Worm (Caenorhabditis elegans) whole organism, young adult: ENCODE results near the gene mltn-11.

Experiments
- B0336.3 ChIP-seq: fragments of 200-800 bp; sonication (Bioruptor generic); IDR thresholded peaks from 2 replicates; pipeline ENCODE4 v1.3.6; 2022; ENCODE audit warnings: missing genetic modification characterization, missing compliant biosample characterization
- C17E4.6 ChIP-seq: fragments of 200-800 bp; sonication (Bioruptor generic); IDR thresholded peaks from 2 replicates; pipeline ENCODE4 v1.3.6; 2022; ENCODE audit warnings: missing genetic modification reagents, missing genetic modification characterization, missing compliant biosample characterization
- F10E7.11 ChIP-seq: sonication (generic microtip); optimal IDR thresholded peaks from 2 replicates; lab custom pipeline; 2017; ENCODE audit warnings: mild to moderate bottlenecking, missing genetic modification characterization, moderate library complexity, missing compliant biosample characterization
- F22D6.2 ChIP-seq: sonication (generic microtip); optimal IDR thresholded peaks from 2 replicates; lab custom pipeline; 2016; ENCODE audit warnings: mild to moderate bottlenecking, missing genetic modification characterization, missing compliant biosample characterization
- F33H1.4 ChIP-seq: fragments of 200-800 bp; sonication (Bioruptor generic); IDR thresholded peaks from 2 replicates; pipeline ENCODE4 v1.3.6; 2022; ENCODE audit warnings: missing genetic modification reagents, missing genetic modification characterization, missing compliant biosample characterization
- F39B2.1 ChIP-seq: fragments of 200-800 bp; sonication (Bioruptor generic); IDR thresholded peaks from 2 replicates; pipeline ENCODE4 v1.3.6; 2022; ENCODE audit warnings: missing genetic modification reagents, missing genetic modification characterization, missing compliant biosample characterization
- F55B11.4 ChIP-seq: sonication (generic microtip); optimal IDR thresholded peaks from 2 replicates; lab custom pipeline; 2016; ENCODE audit warnings: missing compliant biosample characterization, missing genetic modification characterization, borderline replicate concordance; ENCODE audit not compliant: insufficient read depth
- F57C9.4 ChIP-seq: sonication (generic microtip); optimal IDR thresholded peaks from 2 replicates; lab custom pipeline; 2017; ENCODE audit warnings: mild to moderate bottlenecking, missing genetic modification characterization, missing compliant biosample characterization
- T07F8.4 ChIP-seq: sonication (generic microtip); optimal IDR thresholded peaks from 2 replicates; lab custom pipeline; 2016; ENCODE audit warnings: mild to moderate bottlenecking, missing genetic modification characterization, moderate library complexity, missing compliant biosample characterization
- Y56A3A.18 ChIP-seq: fragments of 200-800 bp; sonication (Bioruptor generic); IDR thresholded peaks from 2 replicates; pipeline ENCODE4 v1.3.6; 2022; ENCODE audit warnings: missing genetic modification reagents, missing genetic modification characterization, missing compliant biosample characterization
- Y95B8A.8 ChIP-seq: fragments of 200-800 bp; sonication (Bioruptor generic); IDR thresholded peaks from 2 replicates; pipeline ENCODE4 v1.3.6; 2022; ENCODE audit warnings: missing genetic modification reagents, missing genetic modification characterization, missing compliant biosample characterization
- akir-1 ChIP-seq: fragments of 200-800 bp; sonication (Bioruptor generic); optimal IDR thresholded peaks from 2 replicates; lab custom pipeline; 2018; ENCODE audit warnings: mild to moderate bottlenecking, missing genetic modification characterization, moderate library complexity, missing compliant biosample characterization
- attf-5 ChIP-seq: fragments of 200-800 bp; sonication (Bioruptor generic); optimal IDR thresholded peaks from 2 replicates; lab custom pipeline; 2018; ENCODE audit warnings: mild to moderate bottlenecking, missing genetic modification characterization, missing compliant biosample characterization
- bed-1 ChIP-seq: fragments of 200-800 bp; sonication (Bioruptor generic); IDR thresholded peaks from 2 replicates; pipeline ENCODE4 v1.3.6; 2022; ENCODE audit warnings: missing genetic modification reagents, missing genetic modification characterization, missing compliant biosample characterization
- bed-2 ChIP-seq: fragments of 200-800 bp; sonication (Bioruptor generic); IDR thresholded peaks from 2 replicates; pipeline ENCODE4 v1.3.6; 2022; ENCODE audit warnings: missing genetic modification reagents, missing genetic modification characterization, missing compliant biosample characterization
- ceh-100 ChIP-seq: fragments of 200-800 bp; sonication (Bioruptor generic); IDR thresholded peaks from 2 replicates; pipeline ENCODE4 v1.3.6; 2022; ENCODE audit warnings: missing genetic modification reagents, missing genetic modification characterization, missing compliant biosample characterization
- ceh-27 ChIP-seq: fragments of 200-800 bp; sonication (Bioruptor generic); optimal IDR thresholded peaks from 2 replicates; lab custom pipeline; 2018; ENCODE audit warnings: mild to moderate bottlenecking, missing genetic modification characterization, moderate library complexity, missing compliant biosample characterization
- ceh-91 ChIP-seq: fragments of 200-800 bp; sonication (Bioruptor generic); IDR thresholded peaks from 2 replicates; pipeline ENCODE4 v1.3.6; 2022; ENCODE audit warnings: missing genetic modification reagents, missing genetic modification characterization, missing compliant biosample characterization
- chd-7 ChIP-seq: sonication (generic microtip); optimal IDR thresholded peaks from 2 replicates; lab custom pipeline; 2016; ENCODE audit warnings: mild to moderate bottlenecking, missing genetic modification characterization, moderate library complexity, missing compliant biosample characterization
- dpl-1 ChIP-seq: fragments of 150-350 bp; optimal IDR thresholded peaks from 2 replicates; lab custom pipeline; 2014; ENCODE audit warnings: missing biosample characterization, missing genetic modification reagents, missing genetic modification characterization
- egrh-3 ChIP-seq: fragments of 200-800 bp; sonication (Bioruptor generic); IDR thresholded peaks from 2 replicates; pipeline ENCODE4 v1.3.6; 2022; ENCODE audit warnings: missing genetic modification reagents, missing genetic modification characterization, missing compliant biosample characterization
- ets-4 ChIP-seq: fragments of 200-800 bp; sonication (Bioruptor generic); optimal IDR thresholded peaks from 2 replicates; lab custom pipeline; 2018; ENCODE audit warnings: mild to moderate bottlenecking, missing genetic modification characterization, missing compliant biosample characterization
- hmg-1.2 ChIP-seq: fragments of 200-800 bp; sonication (Bioruptor generic); IDR thresholded peaks from 2 replicates; pipeline ENCODE4 v1.3.6; 2022; ENCODE audit warnings: missing genetic modification reagents, missing genetic modification characterization, missing compliant biosample characterization
- hrde-1 ChIP-seq: sonication (generic microtip); optimal IDR thresholded peaks from 2 replicates; lab custom pipeline; 2016; ENCODE audit warnings: missing genetic modification characterization, mild to moderate bottlenecking, missing compliant biosample characterization, moderate library complexity, missing genotype, missing genetic modification reagents, borderline replicate concordance
- lag-1 ChIP-seq: fragments of 200-800 bp; sonication (Bioruptor generic); IDR thresholded peaks from 2 replicates; pipeline ENCODE4 v1.3.6; 2022; ENCODE audit warnings: missing genetic modification reagents, missing genetic modification characterization, missing compliant biosample characterization
- lin-35 ChIP-seq, 3 experiments: fragments of 150-350 bp in 2 of 3; sonication (generic microtip) in 1 of 3; optimal IDR thresholded peaks; 2 replicates each; lab custom pipeline; 2014 to 2018; ENCODE audit warnings: missing biosample characterization in 3 of 3, missing genetic modification characterization in 3 of 3, missing genetic modification reagents in 3 of 3
- madf-8 ChIP-seq: fragments of 200-800 bp; sonication (Bioruptor generic); conservative IDR thresholded peaks from 2 replicates; pipeline ENCODE4 v1.3.6; 2022; ENCODE audit warnings: missing genetic modification reagents, missing genetic modification characterization, missing compliant biosample characterization
- mcd-1 ChIP-seq: fragments of 200-800 bp; sonication (Bioruptor generic); IDR thresholded peaks from 2 replicates; pipeline ENCODE4 v1.3.6; 2022; ENCODE audit warnings: missing genetic modification reagents, missing genetic modification characterization, missing compliant biosample characterization
- mes-4 ChIP-seq: sonication (generic microtip); optimal IDR thresholded peaks from 2 replicates; lab custom pipeline; 2016; ENCODE audit warnings: missing genotype, missing genetic modification characterization, missing compliant biosample characterization
- mxl-1 ChIP-seq: sonication (generic microtip); optimal IDR thresholded peaks from 2 replicates; lab custom pipeline; 2016; ENCODE audit warnings: missing genetic modification characterization, missing compliant biosample characterization
- nfya-2 ChIP-seq: fragments of 200-800 bp; sonication (Bioruptor generic); IDR thresholded peaks from 2 replicates; pipeline ENCODE4 v1.3.6; 2022; ENCODE audit warnings: missing genetic modification reagents, missing genetic modification characterization, missing compliant biosample characterization
- nfyb-1 ChIP-seq: fragments of 200-800 bp; sonication (Bioruptor generic); IDR thresholded peaks from 2 replicates; pipeline ENCODE4 v1.3.6; 2022; ENCODE audit warnings: missing genetic modification reagents, missing genetic modification characterization, missing compliant biosample characterization
- nhr-27 ChIP-seq: fragments of 200-800 bp; sonication (Bioruptor generic); optimal IDR thresholded peaks from 2 replicates; lab custom pipeline; 2018; ENCODE audit warnings: mild to moderate bottlenecking, missing genetic modification characterization, moderate library complexity, missing compliant biosample characterization
- nhr-80 ChIP-seq: sonication (generic microtip); optimal IDR thresholded peaks from 2 replicates; lab custom pipeline; 2016; ENCODE audit warnings: missing genetic modification characterization, missing compliant biosample characterization
- pbrm-1 ChIP-seq: fragments of 200-800 bp; sonication (Bioruptor generic); IDR thresholded peaks from 2 replicates; pipeline ENCODE4 v1.3.6; 2022; ENCODE audit warnings: missing genetic modification reagents, missing genetic modification characterization, missing compliant biosample characterization
- rec-8 ChIP-seq, 2 experiments: sonication (generic microtip); optimal IDR thresholded peaks; 2 replicates each; lab custom pipeline; 2016; ENCODE audit warnings: mild to moderate bottlenecking in 2 of 2, missing genetic modification characterization in 2 of 2, missing genetic modification reagents in 2 of 2, missing genotype in 2 of 2, missing biosample characterization in 1 of 2, missing compliant biosample characterization in 1 of 2, moderate library complexity in 1 of 2
- repo-1 ChIP-seq: sonication (generic microtip); optimal IDR thresholded peaks from 2 replicates; lab custom pipeline; 2017; ENCODE audit warnings: mild to moderate bottlenecking, missing genetic modification characterization, missing compliant biosample characterization
- tbp1 ChIP-seq: fragments of 200-800 bp; sonication (Bioruptor generic); optimal IDR thresholded peaks from 2 replicates; lab custom pipeline; 2018; ENCODE audit warnings: mild to moderate bottlenecking, missing genetic modification characterization, missing compliant biosample characterization
- unc-130 ChIP-seq: sonication (generic microtip); optimal IDR thresholded peaks from 2 replicates; lab custom pipeline; 2016; ENCODE audit warnings: missing genetic modification reagents, missing genetic modification characterization, missing compliant biosample characterization
- ztf-18 ChIP-seq: sonication (generic microtip); optimal IDR thresholded peaks from 2 replicates; lab custom pipeline; 2016; ENCODE audit warnings: missing genotype, mild to moderate bottlenecking, missing genetic modification characterization, missing compliant biosample characterization
- ztf-22 ChIP-seq: fragments of 200-800 bp; sonication (Bioruptor generic); optimal IDR thresholded peaks from 2 replicates; lab custom pipeline; 2018; ENCODE audit warnings: mild to moderate bottlenecking, missing genetic modification characterization, moderate library complexity, missing compliant biosample characterization

Gene mltn-11

ce11 chrV:16679237-16679636 lies 43.3 kb downstream of the mltn-11 start, which contains the start of gene srz-103:
Gene srz-103, minus strand, starts transcription at chrV:16679337.
- TF ChIP-seq C17E4.6: no peak
- TF ChIP-seq repo-1: no peak
- no peak for TF ChIP-seq B0336.3 (GFP tag; lab: Robert Waterston, UW)
- TF ChIP-seq ceh-91 (GFP tag; lab: Robert Waterston, UW): no peak
- no peak for TF ChIP-seq rec-8 (tag; optimal IDR thresholded peaks at IDR 0.05; lab: Kevin White, UChicago)
- no peak for TF ChIP-seq F10E7.11 (tag; lab: Kevin White, UChicago)
- no peak for TF ChIP-seq tbp1 (GFP tag; lab: Kevin White, UChicago)
- TF ChIP-seq dpl-1: no peak
- TF ChIP-seq ets-4 (GFP tag; lab: Kevin White, UChicago): no peak
- TF ChIP-seq lag-1 (GFP tag; lab: Robert Waterston, UW): no peak
- no peak for TF ChIP-seq nfyb-1
- no peak for TF ChIP-seq egrh-3 (GFP tag; lab: Robert Waterston, UW)
- no peak for TF ChIP-seq ztf-22 (GFP tag; lab: Kevin White, UChicago)
- no peak for TF ChIP-seq lin-35 (GFP tag; optimal IDR thresholded peaks at IDR 0.05; lab: Kevin White, UChicago)
- no peak for TF ChIP-seq nhr-27

- no peak for TF ChIP-seq chd-7 (tag; lab: Kevin White, UChicago)
Measured at ce11 chrV:16679981-16680380, 44.0 kb downstream of the mltn-11 start, which contains the start of gene srw-44. Gene srw-44, plus strand, starts transcription at chrV:16680281.

- TF ChIP-seq T07F8.4 (tag; lab: Kevin White, UChicago): no peak
- TF ChIP-seq Y95B8A.8 (GFP tag; lab: Robert Waterston, UW): no peak
- TF ChIP-seq ceh-27 (GFP tag; lab: Kevin White, UChicago): no peak
- TF ChIP-seq nfya-2 (GFP tag; lab: Robert Waterston, UW): no peak
- no peak for TF ChIP-seq akir-1
- no peak for TF ChIP-seq mcd-1 (GFP tag; lab: Robert Waterston, UW)
Measured at ce11 chrV:16682886-16683285, 46.9 kb downstream of the mltn-11 start, which contains the start of gene srw-36. Gene srw-36, plus strand, starts transcription at chrV:16683186.

ce11 chrV:16683359-16683758 lies 47.4 kb downstream of the mltn-11 start:
- TF ChIP-seq hmg-1.2: no peak
- no peak for TF ChIP-seq bed-1 (GFP tag; lab: Robert Waterston, UW)
- TF ChIP-seq egrh-3 (GFP tag; lab: Robert Waterston, UW): no peak
- TF ChIP-seq ztf-18: no peak
- TF ChIP-seq nhr-80 (tag; lab: Kevin White, UChicago): no peak
- TF ChIP-seq hrde-1 (tag; lab: Kevin White, UChicago): no peak
- TF ChIP-seq mes-4 (tag; lab: Kevin White, UChicago): no peak
- no peak for TF ChIP-seq F22D6.2 (tag; lab: Kevin White, UChicago)

- TF ChIP-seq F33H1.4 (GFP tag; lab: Robert Waterston, UW): no peak
- no peak for TF ChIP-seq ceh-100
- no peak for TF ChIP-seq bed-1 (GFP tag; lab: Robert Waterston, UW)
- TF ChIP-seq mxl-1: no peak
- TF ChIP-seq bed-2: no peak
- no peak for TF ChIP-seq ets-4 (GFP tag; lab: Kevin White, UChicago)
- TF ChIP-seq pbrm-1 (GFP tag; lab: Robert Waterston, UW): no peak
- TF ChIP-seq unc-130: no peak
- TF ChIP-seq F39B2.1 (GFP tag; lab: Robert Waterston, UW): no peak
- no peak for TF ChIP-seq nhr-80 (tag; lab: Kevin White, UChicago)
- no peak for TF ChIP-seq F55B11.4 (tag; lab: Kevin White, UChicago)
- TF ChIP-seq madf-8: no peak
- TF ChIP-seq attf-5: no peak
- TF ChIP-seq F57C9.4 (tag; lab: Kevin White, UChicago): no peak
- TF ChIP-seq Y95B8A.8 (GFP tag; lab: Robert Waterston, UW): no peak
- TF ChIP-seq Y56A3A.18 (GFP tag; lab: Robert Waterston, UW): no peak
- TF ChIP-seq, all 124 proteins: peak for 0
Measured at ce11 chrV:16685725-16686124, 49.7 kb downstream of the mltn-11 start, which contains the start of gene srw-43. Gene srw-43, plus strand, starts transcription at chrV:16686025.
